Fruit fly (Drosophila melanogaster): ENCODE data around the gene Gem4c.

Gene Gem4c

DNA sequence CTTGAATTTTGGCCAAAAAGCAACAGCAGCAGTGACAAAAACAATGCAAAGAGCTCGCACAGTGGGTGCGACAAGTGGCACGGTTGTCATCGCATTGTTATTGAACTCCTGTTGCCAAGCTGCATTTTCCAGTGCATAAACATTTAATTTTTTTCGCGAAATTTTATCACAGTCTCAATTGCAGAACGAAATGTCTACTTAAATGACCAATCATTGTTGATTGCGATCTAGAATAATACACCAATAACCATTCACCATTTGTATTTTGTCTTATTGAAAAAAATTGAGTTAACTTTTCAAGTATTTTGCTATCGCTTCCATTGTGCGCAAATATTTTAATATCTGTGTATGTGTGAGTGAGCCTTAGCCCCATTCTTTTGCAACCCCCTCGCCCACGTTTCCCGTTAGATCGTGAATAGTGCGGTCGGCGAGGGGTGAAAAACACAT, 5.4 kb downstream of the Gem4c start (continued):
- no peak for TF ChIP-seq CG10979 (tag; optimal IDR thresholded peaks at IDR 0.05)
- no peak for TF ChIP-seq CG4730 (GFP tag; IDR thresholded peaks at IDR 0.05)
- peak; percentile 16 for TF ChIP-seq CG4282 (GFP tag; optimal IDR thresholded peaks at IDR 0.05)

dm6 chrX:3964965-3965420, 20.1 kb downstream of the Gem4c start, which contains the start of gene lva:
Gene lva, minus strand, starts transcription at chrX:3965327.
- TF ChIP-seq Asciz (GFP tag; optimal IDR thresholded peaks at IDR 0.05) = no peak
- TF ChIP-seq Atf-2 (GFP tag; optimal IDR thresholded peaks at IDR 0.05) = no peak
- TF ChIP-seq Sox102F (GFP tag; optimal IDR thresholded peaks at IDR 0.05) = no peak
- TF ChIP-seq Nf-YB (GFP tag; optimal IDR thresholded peaks at IDR 0.05) = no peak
- TF ChIP-seq CG15269 (tag; optimal IDR thresholded peaks at IDR 0.05) = no peak
- TF ChIP-seq CG14965 (GFP tag; optimal IDR thresholded peaks at IDR 0.05; ENCODE audit: borderline replicate concordance) = no peak
- no peak for TF ChIP-seq CG7839 (tag; optimal IDR thresholded peaks at IDR 0.05)
- TF ChIP-seq dysf (GFP tag; IDR thresholded peaks at IDR 0.05) = no peak
- no peak; the same call in 1 of the 2 replicates for TF ChIP-seq onecut (GFP tag; IDR thresholded peaks at IDR 0.05)
- TF ChIP-seq en (GFP tag; optimal IDR thresholded peaks at IDR 0.05) = no peak
- TF ChIP-seq CG16815 (GFP tag; optimal IDR thresholded peaks at IDR 0.05) = no peak
- TF ChIP-seq Taf1 (GFP tag; IDR thresholded peaks at IDR 0.05) = no peak
- no peak for TF ChIP-seq sim (GFP tag; IDR thresholded peaks at IDR 0.05)
- TF ChIP-seq CG8765 (GFP tag; IDR thresholded peaks at IDR 0.05) = no peak
- TF ChIP-seq psq (GFP tag; optimal IDR thresholded peaks at IDR 0.05) = no peak
- no peak for TF ChIP-seq CG6854 (GFP tag; optimal IDR thresholded peaks at IDR 0.05)
- TF ChIP-seq CG7372 (GFP tag; IDR thresholded peaks at IDR 0.05) = no peak
- no peak for TF ChIP-seq nau (GFP tag; optimal IDR thresholded peaks at IDR 0.05)
- TF ChIP-seq Nf-YA (GFP tag; IDR thresholded peaks at IDR 0.05) = no peak
- no peak for TF ChIP-seq gce (GFP tag; IDR thresholded peaks at IDR 0.05)
- TF ChIP-seq CG10654 (GFP tag; optimal IDR thresholded peaks at IDR 0.05) = no peak
- no peak for TF ChIP-seq CG11247 (GFP tag; IDR thresholded peaks at IDR 0.05)
- no peak for TF ChIP-seq CG8290 (GFP tag; optimal IDR thresholded peaks at IDR 0.05)
- no peak for TF ChIP-seq CG8290 (tag; optimal IDR thresholded peaks at IDR 0.05)
- TF ChIP-seq Bteb2 (GFP tag; optimal IDR thresholded peaks at IDR 0.05) = no peak
- no peak for TF ChIP-seq Sry-β (GFP tag; optimal IDR thresholded peaks at IDR 0.05)
- TF ChIP-seq CG8281 (tag; optimal IDR thresholded peaks at IDR 0.05) = no peak
- TF ChIP-seq Side (GFP tag; optimal IDR thresholded peaks at IDR 0.05) = no peak
- TF ChIP-seq cas (GFP tag; IDR thresholded peaks at IDR 0.05) = no peak
- no peak for TF ChIP-seq CG13123 (GFP tag; optimal IDR thresholded peaks at IDR 0.05)
- TF ChIP-seq corto (GFP tag; optimal IDR thresholded peaks at IDR 0.05) = no peak
- TF ChIP-seq CG3847 (GFP tag; IDR thresholded peaks at IDR 0.05) = no peak
- no peak for TF ChIP-seq CG12659 (GFP tag; optimal IDR thresholded peaks at IDR 0.05)
- TF ChIP-seq CG10366 (GFP tag; IDR thresholded peaks at IDR 0.05) = no peak
- TF ChIP-seq CG34376 (GFP tag; optimal IDR thresholded peaks at IDR 0.05) = no peak
- no peak for TF ChIP-seq CG1792 (GFP tag; optimal IDR thresholded peaks at IDR 0.05)
- no peak for TF ChIP-seq HLH54F (GFP tag; optimal IDR thresholded peaks at IDR 0.05)
- TF ChIP-seq oc (tag; optimal IDR thresholded peaks at IDR 0.05) = no peak
- TF ChIP-seq CG8359 (GFP tag; optimal IDR thresholded peaks at IDR 0.05; ENCODE audit: borderline replicate concordance) = no peak
- TF ChIP-seq odd (GFP tag; optimal IDR thresholded peaks at IDR 0.05) = no peak
- TF ChIP-seq Trl (optimal IDR thresholded peaks at IDR 0.05) = no peak
- no peak for TF ChIP-seq Trl (GFP tag; optimal IDR thresholded peaks at IDR 0.05)
- no peak for TF ChIP-seq CG32532 (GFP tag; IDR thresholded peaks at IDR 0.05)
- no peak for TF ChIP-seq luna (GFP tag; optimal IDR thresholded peaks at IDR 0.05)
- no peak for TF ChIP-seq fu2 (GFP tag; optimal IDR thresholded peaks at IDR 0.05)
- no peak for TF ChIP-seq z (GFP tag; IDR thresholded peaks at IDR 0.05)
- TF ChIP-seq Hey (tag; optimal IDR thresholded peaks at IDR 0.05) = no peak
- no peak for TF ChIP-seq tgo (GFP tag; IDR thresholded peaks at IDR 0.05)
